Fruit fly (Drosophila melanogaster): ENCODE measurements around the gene Sp7.

DNA sequence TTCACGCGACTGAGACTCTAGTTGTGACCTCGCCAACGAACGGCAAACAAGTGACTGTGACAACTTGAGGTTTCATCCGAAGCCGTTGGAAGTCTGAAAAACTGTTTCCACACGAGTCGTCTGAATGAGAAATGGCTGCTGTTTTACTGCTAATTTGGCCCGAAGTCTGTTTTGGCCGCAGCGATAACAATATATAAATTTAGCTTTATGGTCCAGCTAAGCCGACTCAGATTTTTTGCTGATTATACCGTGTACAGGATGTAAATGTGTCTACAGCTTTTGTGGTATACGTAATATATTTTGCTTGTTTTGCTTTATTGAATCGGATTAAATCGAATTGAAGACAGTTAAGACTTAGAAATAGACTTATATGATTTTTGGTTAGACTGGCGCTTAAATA, 44.7 kb downstream of the Sp7 start, which contains the start of gene CG18268:
- TF ChIP-seq CG8478 (optimal IDR thresholded peaks at IDR 0.05) (no peak), CTCF (optimal IDR thresholded peaks at IDR 0.05) (no peak)
